Worm (Caenorhabditis elegans) whole organism, midembryonic: Measurements from ENCODE around the gene C18G1.8.

Experiments
- T22C8.4 ChIP-seq: fragments of 200-800 bp; sonication (Bioruptor generic); IDR thresholded peaks from 2 replicates; pipeline ENCODE4 v1.3.6; 2022; ENCODE audit warnings: missing genetic modification characterization, missing compliant biosample characterization
- cog-1 ChIP-seq: sonication (generic microtip); optimal IDR thresholded peaks from 2 replicates; lab custom pipeline; 2016; ENCODE audit warnings: missing genetic modification characterization, missing compliant biosample characterization
- flt-1 ChIP-seq: fragments of 200-800 bp; sonication (Bioruptor generic); IDR thresholded peaks from 2 replicates; pipeline ENCODE4 v1.3.6; 2022; ENCODE audit warnings: missing genetic modification characterization, missing compliant biosample characterization
- ref-1 ChIP-seq: fragments of 200-800 bp; sonication (Bioruptor generic); conservative IDR thresholded peaks from 2 replicates; pipeline ENCODE4 v1.3.6; 2022; ENCODE audit warnings: missing genetic modification reagents, missing genetic modification characterization, missing compliant biosample characterization
- tab-1 ChIP-seq: fragments of 200-800 bp; sonication (Bioruptor generic); IDR thresholded peaks from 2 replicates; pipeline ENCODE4 v1.3.6; 2022; ENCODE audit warnings: missing genetic modification characterization, missing compliant biosample characterization
- ztf-23 ChIP-seq: fragments of 200-800 bp; sonication (Bioruptor generic); IDR thresholded peaks from 2 replicates; pipeline ENCODE4 v1.3.6; 2022; ENCODE audit warnings: missing genetic modification reagents, missing genetic modification characterization, missing compliant biosample characterization
- ztf-29 ChIP-seq: fragments of 200-800 bp; sonication (Bioruptor generic); IDR thresholded peaks from 2 replicates; pipeline ENCODE4 v1.3.6; 2022; ENCODE audit warnings: missing genetic modification reagents, missing genetic modification characterization, missing compliant biosample characterization

DNA sequence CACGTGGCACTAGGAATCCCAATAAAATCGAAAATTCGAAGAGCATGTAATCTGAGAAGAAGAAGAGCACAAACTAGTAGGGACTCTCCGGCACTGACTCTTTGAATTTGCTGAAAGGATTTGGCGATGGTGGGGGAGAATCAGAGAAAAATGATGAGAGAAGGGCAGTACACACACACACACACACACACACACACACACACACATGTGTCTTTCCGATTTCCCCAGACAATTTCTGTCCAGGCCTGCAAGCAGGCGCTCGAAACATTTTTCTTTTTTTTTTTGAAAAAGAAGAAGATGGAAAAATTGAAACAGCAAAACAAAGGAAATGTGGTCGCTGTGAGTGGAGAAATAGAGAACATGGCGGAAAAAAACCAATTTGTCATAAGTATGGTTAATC, 36.3 kb downstream of the C18G1.8 start, which contains the start of gene tig-2:
- TF ChIP-seq tab-1 (no peak), ref-1 (GFP tag; lab: Robert Waterston, UW) (no peak), flt-1 (no peak), cog-1 (tag; lab: Kevin White, UChicago) (no peak), ztf-29 (no peak), T22C8.4 (GFP tag; lab: Robert Waterston, UW) (no peak), ztf-23 (no peak)
